Worm (Caenorhabditis elegans) whole organism, L4 larva: ENCODE data around the gene twk-25.

Source experiments
- D1046.2 ChIP-seq: fragments of 200-800 bp; sonication (Bioruptor generic); IDR thresholded peaks from 2 replicates; pipeline ENCODE4 v1.3.6; 2022; ENCODE audit warnings: missing genetic modification characterization, missing compliant biosample characterization
- F26F4.8 ChIP-seq: fragments of 200-800 bp; sonication (Bioruptor generic); conservative IDR thresholded peaks from 2 replicates; pipeline ENCODE4 v1.3.6; 2022; ENCODE audit warnings: missing genetic modification characterization, missing compliant biosample characterization
- F37D6.2 ChIP-seq: sonication (generic microtip); optimal IDR thresholded peaks from 2 replicates; lab custom pipeline; 2016; ENCODE audit warnings: mild to moderate bottlenecking, missing genetic modification characterization, missing compliant biosample characterization
- Y105C5A.15 ChIP-seq: fragments of 200-800 bp; sonication (Bioruptor generic); IDR thresholded peaks from 2 replicates; pipeline ENCODE4 v1.3.6; 2022; ENCODE audit warnings: missing genetic modification characterization, missing compliant biosample characterization
- Y5F2A.4 ChIP-seq: fragments of 200-800 bp; sonication (Bioruptor generic); optimal IDR thresholded peaks from 2 replicates; lab custom pipeline; 2018; ENCODE audit warnings: mild to moderate bottlenecking, missing genetic modification characterization, missing compliant biosample characterization
- ZK546.5 ChIP-seq, 2 experiments: sonication (generic microtip); optimal IDR thresholded peaks; 2 replicates each; lab custom pipeline; 2017; ENCODE audit warnings: missing biosample characterization in 2 of 2, missing genetic modification characterization in 2 of 2
- aha-1 ChIP-seq: fragments of 150-350 bp; peaks from one replicate; lab custom pipeline; 2014; ENCODE audit warnings: missing biosample characterization, missing genetic modification characterization
- ama-1 ChIP-seq: fragments of 150-350 bp; optimal IDR thresholded peaks from 2 replicates; lab custom pipeline; 2014; ENCODE audit warnings: inconsistent platforms, mixed read lengths
- attf-4 ChIP-seq: sonication (generic microtip); optimal IDR thresholded peaks from 3 replicates; lab custom pipeline; 2017; ENCODE audit warnings: missing biosample characterization, missing genetic modification characterization
- ceh-20 ChIP-seq: fragments of 200-800 bp; sonication (Bioruptor generic); IDR thresholded peaks from 2 replicates; pipeline ENCODE4 v1.3.6; 2022; ENCODE audit warnings: missing genetic modification reagents, missing genetic modification characterization, missing compliant biosample characterization
- ceh-28 ChIP-seq: fragments of 150-350 bp; optimal IDR thresholded peaks from 2 replicates; lab custom pipeline; 2014; ENCODE audit warnings: missing biosample characterization, missing genetic modification reagents, missing genetic modification characterization
- ceh-44 ChIP-seq: fragments of 200-800 bp; sonication (Bioruptor generic); IDR thresholded peaks from 2 replicates; pipeline ENCODE4 v1.3.6; 2022; ENCODE audit warnings: missing genetic modification reagents, missing genetic modification characterization, missing compliant biosample characterization
- ctbp-1 ChIP-seq: fragments of 200-800 bp; sonication (Bioruptor generic); IDR thresholded peaks from 2 replicates; pipeline ENCODE4 v1.3.6; 2022; ENCODE audit warnings: missing genetic modification reagents, missing genetic modification characterization, missing compliant biosample characterization
- daf-12 ChIP-seq: fragments of 150-350 bp; optimal IDR thresholded peaks from 2 replicates; lab custom pipeline; 2014; ENCODE audit warnings: missing biosample characterization, missing genetic modification reagents, missing genetic modification characterization
- daf-16 ChIP-seq, 3 experiments: sonication (generic microtip); optimal IDR thresholded peaks; 2 replicates each; lab custom pipeline; 2016 to 2017; ENCODE audit warnings: missing genetic modification characterization in 3 of 3, missing genetic modification reagents in 3 of 3, mild to moderate bottlenecking in 2 of 3, missing compliant biosample characterization in 2 of 3, missing biosample characterization in 1 of 3, moderate library complexity in 1 of 3
- daf-8 ChIP-seq: fragments of 200-800 bp; sonication (Bioruptor generic); IDR thresholded peaks from 2 replicates; pipeline ENCODE4 v1.3.6; 2022; ENCODE audit warnings: missing genetic modification characterization, missing compliant biosample characterization
- dmd-6 ChIP-seq: fragments of 200-800 bp; sonication (Bioruptor generic); IDR thresholded peaks from 2 replicates; pipeline ENCODE4 v1.3.6; 2022; ENCODE audit warnings: missing genetic modification reagents, missing genetic modification characterization, missing compliant biosample characterization
- dmd-9 ChIP-seq: fragments of 200-800 bp; sonication (Bioruptor generic); IDR thresholded peaks from 2 replicates; pipeline ENCODE4 v1.3.6; 2022; ENCODE audit warnings: missing genetic modification reagents, missing genetic modification characterization, missing compliant biosample characterization
- dpl-1 ChIP-seq: fragments of 150-350 bp; optimal IDR thresholded peaks from 2 replicates; lab custom pipeline; 2014; ENCODE audit warnings: missing biosample characterization, missing genetic modification reagents, missing genetic modification characterization
- dve-1 ChIP-seq: sonication (generic microtip); optimal IDR thresholded peaks from 2 replicates; lab custom pipeline; 2017; ENCODE audit warnings: antibody characterized with exemption, mild to moderate bottlenecking, missing genetic modification characterization, missing compliant biosample characterization; ENCODE audit not compliant: insufficient read depth
- egl-43 ChIP-seq: fragments of 200-800 bp; sonication (Bioruptor generic); IDR thresholded peaks from 2 replicates; pipeline ENCODE4 v1.3.6; 2022; ENCODE audit warnings: missing genetic modification reagents, missing genetic modification characterization, missing compliant biosample characterization
- fkh-10 ChIP-seq: fragments of 150-350 bp; optimal IDR thresholded peaks from 2 replicates; lab custom pipeline; 2014; ENCODE audit warnings: missing biosample characterization, missing genetic modification reagents, missing genetic modification characterization
- hif-1 ChIP-seq, 2 experiments: sonication (generic microtip); optimal IDR thresholded peaks; 2 replicates each; lab custom pipeline; 2016 to 2017; ENCODE audit warnings: missing compliant biosample characterization in 2 of 2, missing genetic modification characterization in 2 of 2, missing genetic modification reagents in 2 of 2, missing genotype in 2 of 2, mild to moderate bottlenecking in 1 of 2
- hlh-11 ChIP-seq: fragments of 200-800 bp; sonication (Bioruptor generic); optimal IDR thresholded peaks from 2 replicates; lab custom pipeline; 2018; ENCODE audit warnings: mild to moderate bottlenecking, missing genetic modification characterization, missing compliant biosample characterization
- hmg-1.1 ChIP-seq: fragments of 200-800 bp; sonication (Bioruptor generic); IDR thresholded peaks from 2 replicates; pipeline ENCODE4 v1.3.6; 2022; ENCODE audit warnings: missing genetic modification reagents, missing genetic modification characterization, missing compliant biosample characterization
- lin-1 ChIP-seq: fragments of 200-800 bp; sonication (Bioruptor generic); IDR thresholded peaks from 2 replicates; pipeline ENCODE4 v1.3.6; 2022; ENCODE audit warnings: missing genetic modification reagents, missing genetic modification characterization, missing compliant biosample characterization
- lin-13 ChIP-seq: fragments of 150-350 bp; optimal IDR thresholded peaks from 2 replicates; lab custom pipeline; 2014; ENCODE audit warnings: missing biosample characterization, missing genetic modification reagents, missing genetic modification characterization
- lin-38 ChIP-seq: fragments of 200-800 bp; sonication (Bioruptor generic); IDR thresholded peaks from 2 replicates; pipeline ENCODE4 v1.3.6; 2022; ENCODE audit warnings: missing genetic modification reagents, missing genetic modification characterization, missing compliant biosample characterization
- lin-39 ChIP-seq: fragments of 150-350 bp; optimal IDR thresholded peaks from 2 replicates; lab custom pipeline; 2014; ENCODE audit warnings: missing biosample characterization, missing genetic modification reagents, missing genetic modification characterization
- madf-9 ChIP-seq: fragments of 200-800 bp; sonication (Bioruptor generic); conservative IDR thresholded peaks from 2 replicates; pipeline ENCODE4 v1.3.6; 2022; ENCODE audit warnings: missing genetic modification reagents, missing genetic modification characterization, missing compliant biosample characterization
- mdl-1 ChIP-seq, 2 experiments: fragments of 150-350 bp in 1 of 2; sonication (generic microtip) in 1 of 2; optimal IDR thresholded peaks; 2 replicates each; lab custom pipeline; 2014 to 2017; ENCODE audit warnings: missing biosample characterization in 2 of 2, missing genetic modification characterization in 2 of 2
- mes-2 ChIP-seq: sonication (generic microtip); optimal IDR thresholded peaks from 2 replicates; lab custom pipeline; 2016; ENCODE audit warnings: missing genotype, mild to moderate bottlenecking, missing genetic modification characterization, missing compliant biosample characterization; ENCODE audit not compliant: poor library complexity, severe bottlenecking
- mxl-3 ChIP-seq: fragments of 200-800 bp; sonication (Bioruptor generic); optimal IDR thresholded peaks from 2 replicates; lab custom pipeline; 2018; ENCODE audit warnings: mild to moderate bottlenecking, missing genetic modification characterization, missing compliant biosample characterization
- nhr-11 ChIP-seq: fragments of 150-350 bp; optimal IDR thresholded peaks from 2 replicates; lab custom pipeline; 2014; ENCODE audit warnings: missing biosample characterization, missing genetic modification characterization
- nhr-48 ChIP-seq: sonication (generic microtip); optimal IDR thresholded peaks from 2 replicates; lab custom pipeline; 2016; ENCODE audit warnings: mild to moderate bottlenecking, missing genetic modification characterization, missing compliant biosample characterization
- nhr-6 ChIP-seq: fragments of 150-350 bp; optimal IDR thresholded peaks from 2 replicates; lab custom pipeline; 2014; ENCODE audit warnings: missing biosample characterization, missing genetic modification characterization
- pha-4 ChIP-seq, 2 experiments: fragments of 150-350 bp in 1 of 2; fragments of 200-800 bp in 1 of 2; sonication (Bioruptor generic) in 1 of 2; IDR thresholded peaks in 1 of 2; optimal IDR thresholded peaks in 1 of 2; 2 replicates each; pipeline versions ENCODE4 v1.3.6 to Lab custom; 2014 to 2022; ENCODE audit warnings: missing genetic modification characterization in 2 of 2, missing genetic modification reagents in 2 of 2, missing biosample characterization in 1 of 2, missing compliant biosample characterization in 1 of 2
- php-3 ChIP-seq: fragments of 200-800 bp; sonication (Bioruptor generic); IDR thresholded peaks from 2 replicates; pipeline ENCODE4 v1.3.6; 2022; ENCODE audit warnings: missing genetic modification reagents, missing genetic modification characterization, missing compliant biosample characterization
- rbr-2 ChIP-seq: sonication (generic microtip); optimal IDR thresholded peaks from 2 replicates; lab custom pipeline; 2016; ENCODE audit warnings: missing genotype, missing genetic modification characterization, missing compliant biosample characterization
- snpc-1.2 ChIP-seq: fragments of 200-800 bp; sonication (Bioruptor generic); IDR thresholded peaks from 2 replicates; pipeline ENCODE4 v1.3.6; 2022; ENCODE audit warnings: missing genetic modification reagents, missing genetic modification characterization, missing compliant biosample characterization
- spr-1 ChIP-seq: sonication (generic microtip); optimal IDR thresholded peaks from 2 replicates; lab custom pipeline; 2016; ENCODE audit warnings: mild to moderate bottlenecking, missing genetic modification characterization, missing compliant biosample characterization
- spr-3 ChIP-seq: fragments of 200-800 bp; sonication (Bioruptor generic); optimal IDR thresholded peaks from 2 replicates; lab custom pipeline; 2018; ENCODE audit warnings: mild to moderate bottlenecking, missing genetic modification characterization, missing compliant biosample characterization
- tra-1 ChIP-seq: fragments of 200-800 bp; sonication (Bioruptor generic); IDR thresholded peaks from 2 replicates; pipeline ENCODE4 v1.3.6; 2022; ENCODE audit warnings: missing genetic modification reagents, missing genetic modification characterization, missing compliant biosample characterization
- unc-130 ChIP-seq: sonication (generic microtip); optimal IDR thresholded peaks from 2 replicates; lab custom pipeline; 2016; ENCODE audit warnings: missing genetic modification reagents, missing genetic modification characterization, missing compliant biosample characterization
- unc-62 ChIP-seq, 3 experiments: fragments of 150-350 bp in 1 of 3; sonication (generic microtip); optimal IDR thresholded peaks in 2 of 3; peaks in 1 of 3; 1 replicate in 1 of 3; 2 replicates in 2 of 3; lab custom pipeline; 2014 to 2017; ENCODE audit warnings: missing biosample characterization in 3 of 3, missing genetic modification characterization in 3 of 3, missing genetic modification reagents in 3 of 3, missing genotype in 1 of 3
- zfp-2 ChIP-seq: sonication (generic microtip); optimal IDR thresholded peaks from 2 replicates; lab custom pipeline; 2016; ENCODE audit warnings: mild to moderate bottlenecking, missing genetic modification characterization, missing compliant biosample characterization
- zip-11 ChIP-seq: fragments of 200-800 bp; sonication (Bioruptor generic); IDR thresholded peaks from 2 replicates; pipeline ENCODE4 v1.3.6; 2022; ENCODE audit warnings: missing genetic modification characterization, missing compliant biosample characterization
- zip-2 ChIP-seq: fragments of 150-350 bp; optimal IDR thresholded peaks from 2 replicates; lab custom pipeline; 2014; ENCODE audit warnings: missing biosample characterization, missing genetic modification characterization

Gene twk-25

ce11 chrIV:11494924-11495323 is 9.6 kb upstream of the twk-25 start (continued):
- TF ChIP-seq snpc-1.2 (GFP tag; lab: Robert Waterston, UW) (no peak), nhr-6 (tag; lab: Kevin White, UChicago) (no peak), spr-1 (tag; lab: Kevin White, UChicago) (no peak), fkh-10 (GFP tag; lab: Kevin White, UChicago) (no peak), ama-1 (lab: Kevin White, UChicago) (no peak), dmd-9 (GFP tag; lab: Robert Waterston, UW) (no peak), madf-9 (GFP tag; lab: Robert Waterston, UW) (no peak), mes-2 (tag; lab: Kevin White, UChicago) (peak; percentile 18), unc-130 (GFP tag; lab: Kevin White, UChicago) (no peak), lin-38 (GFP tag; lab: Robert Waterston, UW) (no peak), rbr-2 (peak; percentile 35), spr-3 (GFP tag; lab: Kevin White, UChicago) (no peak), zip-2 (tag; lab: Kevin White, UChicago) (no peak), lin-1 (GFP tag; lab: Robert Waterston, UW) (no peak), daf-16 (GFP tag; optimal IDR thresholded peaks at IDR 0.05; lab: Kevin White, UChicago) (no peak), daf-16 (tag; optimal IDR thresholded peaks at IDR 0.05; lab: Kevin White, UChicago) (no peak), attf-4 (tag; lab: Kevin White, UChicago) (no peak), tra-1 (GFP tag; lab: Robert Waterston, UW) (no peak), F37D6.2 (tag; lab: Kevin White, UChicago) (peak; percentile 21), egl-43 (GFP tag; lab: Robert Waterston, UW) (no peak), daf-12 (tag; lab: Kevin White, UChicago) (no peak), ceh-44 (GFP tag; lab: Robert Waterston, UW) (no peak), ctbp-1 (GFP tag; lab: Robert Waterston, UW) (peak; percentile 62; the same call in 1 of the 2 replicates), ZK546.5 (tag; optimal IDR thresholded peaks at IDR 0.05; lab: Kevin White, UChicago) (no peak), hlh-11 (no peak), php-3 (GFP tag; lab: Robert Waterston, UW) (no peak), hmg-1.1 (GFP tag; lab: Robert Waterston, UW) (peak; percentile 48; the same call in 1 of the 2 replicates), dve-1 (tag; lab: Kevin White, UChicago) (no peak), lin-13 (GFP tag; lab: Kevin White, UChicago) (no peak), ceh-28 (tag; lab: Kevin White, UChicago) (peak; percentile 20), unc-62 (GFP tag; optimal IDR thresholded peaks at IDR 0.05 in 1 of 2; lab: Kevin White, UChicago) (peak in 1 of 2 experiments; percentile 68), unc-62 (tag; optimal IDR thresholded peaks at IDR 0.05; lab: Kevin White, UChicago) (no peak), zfp-2 (tag; lab: Kevin White, UChicago) (no peak), mdl-1 (tag; optimal IDR thresholded peaks at IDR 0.05; lab: Kevin White, UChicago) (no peak), hif-1 (tag; optimal IDR thresholded peaks at IDR 0.05; lab: Kevin White, UChicago) (no peak), F26F4.8 (GFP tag; lab: Robert Waterston, UW) (no peak), ceh-20 (no peak), zip-11 (no peak), dmd-6 (GFP tag; lab: Robert Waterston, UW) (no peak), pha-4 (GFP tag; IDR thresholded peaks at IDR 0.05; lab: Robert Waterston, UW) (no peak), pha-4 (tag; optimal IDR thresholded peaks at IDR 0.05; lab: Kevin White, UChicago) (no peak), aha-1 (tag; lab: Kevin White, UChicago) (no peak), D1046.2 (GFP tag; lab: Robert Waterston, UW) (no peak), nhr-48 (tag; lab: Kevin White, UChicago) (no peak), mxl-3 (GFP tag; lab: Kevin White, UChicago) (no peak), Y5F2A.4 (GFP tag; lab: Kevin White, UChicago) (no peak), Y105C5A.15 (GFP tag; lab: Robert Waterston, UW) (no peak), lin-39 (tag; lab: Kevin White, UChicago) (no peak), dpl-1 (GFP tag; lab: Kevin White, UChicago) (no peak), daf-8 (GFP tag; lab: Robert Waterston, UW) (no peak), nhr-11 (tag; lab: Kevin White, UChicago) (no peak)
